Worm (Caenorhabditis elegans) whole organism, L4 larva: Measurements from ENCODE around the gene lgmn-1.
"Not testable (repeated sequence)": the region's sequence is repeated elsewhere in the genome, so short reads cannot be mapped to it uniquely, and the experiment has no call there.

ENCODE experiments used
- ceh-20 ChIP-seq: fragments of 200-800 bp; sonication (Bioruptor generic); IDR thresholded peaks from 2 replicates; pipeline ENCODE4 v1.3.6; 2022; ENCODE audit warnings: missing genetic modification reagents, missing genetic modification characterization, missing compliant biosample characterization
- duxl-1 ChIP-seq: sonication (generic microtip); optimal IDR thresholded peaks from 2 replicates; lab custom pipeline; 2016; ENCODE audit warnings: mild to moderate bottlenecking, missing genetic modification characterization, moderate library complexity, missing compliant biosample characterization; ENCODE audit not compliant: poor library complexity
- jun-1 ChIP-seq: fragments of 150-350 bp; optimal IDR thresholded peaks from 2 replicates; lab custom pipeline; 2014; ENCODE audit warnings: missing biosample characterization, missing genetic modification reagents, missing genetic modification characterization
- snpc-4 ChIP-seq: fragments of 150-350 bp; optimal IDR thresholded peaks from 2 replicates; lab custom pipeline; 2014; ENCODE audit warnings: missing biosample characterization, missing genetic modification characterization
- unc-130 ChIP-seq: sonication (generic microtip); optimal IDR thresholded peaks from 2 replicates; lab custom pipeline; 2016; ENCODE audit warnings: missing genetic modification reagents, missing genetic modification characterization, missing compliant biosample characterization

- not testable (repeated sequence) for TF ChIP-seq duxl-1; unc-130 (GFP tag; lab: Kevin White, UChicago); snpc-4 (tag; lab: Kevin White, UChicago); jun-1 (tag; lab: Kevin White, UChicago); ceh-20 (GFP tag; lab: Robert Waterston, UW)
These were observed 2.8 kb upstream of the lgmn-1 start for ce11 chrV:12509922-12510582.
